Fruit fly (Drosophila melanogaster): Measurements from ENCODE around the gene Pkg21D.

DNA sequence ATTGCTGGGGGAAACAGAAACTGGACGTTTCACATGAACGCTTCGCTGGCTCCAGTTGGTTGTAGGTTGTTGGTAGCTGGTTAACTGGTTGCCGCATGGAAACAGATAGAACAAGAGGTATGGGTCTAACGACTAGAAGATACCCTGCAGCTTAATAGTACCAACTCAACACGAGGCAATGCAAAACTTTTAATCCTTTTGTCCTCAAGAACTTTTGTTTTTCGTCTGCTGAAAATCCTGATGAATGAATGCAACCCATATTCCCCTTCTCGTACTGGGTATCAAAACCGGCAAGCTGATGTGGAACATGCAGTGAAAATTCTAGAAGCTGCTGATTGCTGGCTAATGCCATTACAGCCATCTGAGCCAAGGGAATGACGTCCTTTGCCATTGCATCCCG is 47.4 kb upstream of the Pkg21D start:
- TF ChIP-seq Myc (optimal IDR thresholded peaks at IDR 0.05) (no peak), psq (optimal IDR thresholded peaks at IDR 0.05) (no peak), insv (optimal IDR thresholded peaks at IDR 0.05) (no peak), ttk (optimal IDR thresholded peaks at IDR 0.05) (no peak)
